Worm (Caenorhabditis elegans): ENCODE data around the gene M01B2.10.

DNA sequence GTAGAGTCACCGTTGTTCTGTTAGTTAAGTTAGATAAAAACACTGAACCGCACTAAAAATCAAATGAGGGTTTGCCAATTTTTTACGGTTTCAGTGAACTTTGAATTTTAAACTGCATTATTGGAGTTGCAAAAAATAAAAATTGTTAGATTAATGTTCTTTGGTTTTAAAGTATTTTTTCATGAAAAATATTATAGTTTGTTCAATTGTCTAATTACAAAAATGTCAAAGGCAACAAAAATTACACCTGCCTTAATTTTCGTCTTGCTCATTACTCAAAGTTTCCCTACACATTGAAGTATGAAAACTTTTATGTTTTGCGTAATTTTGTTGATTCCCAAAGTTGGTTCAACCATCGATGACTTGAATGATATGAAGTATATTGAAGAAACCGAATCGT is 48.5 kb upstream of the M01B2.10 start, which contains the start of gene irld-62:
- TF ChIP-seq pqm-1 (tag; optimal IDR thresholded peaks at IDR 0.05), result no peak
- no peak for TF ChIP-seq zip-5 (tag; optimal IDR thresholded peaks at IDR 0.05)
- TF ChIP-seq unc-86 (tag; optimal IDR thresholded peaks at IDR 0.05), result no peak
- no peak for TF ChIP-seq dve-1 (tag; optimal IDR thresholded peaks at IDR 0.05)
- TF ChIP-seq ama-1 (optimal IDR thresholded peaks at IDR 0.05), result no peak
- TF ChIP-seq ceh-18 (tag; optimal IDR thresholded peaks at IDR 0.05), result no peak
